Worm (Caenorhabditis elegans) whole organism, young adult: ENCODE measurements around the gene rfk-1.
A peak's percentile ranks its signal among the peaks of the same experiment; 100 is the strongest.

Experiments used
- B0019.2 ChIP-seq: fragments of 200-800 bp; sonication (Bioruptor generic); conservative IDR thresholded peaks from 2 replicates; pipeline ENCODE4 v1.3.6; 2022; ENCODE audit warnings: missing genetic modification reagents, missing genetic modification characterization, missing compliant biosample characterization
- B0261.1 ChIP-seq: sonication (generic microtip); optimal IDR thresholded peaks from 2 replicates; lab custom pipeline; 2016; ENCODE audit warnings: mild to moderate bottlenecking, missing genetic modification characterization, moderate library complexity, missing compliant biosample characterization
- B0336.3 ChIP-seq: fragments of 200-800 bp; sonication (Bioruptor generic); IDR thresholded peaks from 2 replicates; pipeline ENCODE4 v1.3.6; 2022; ENCODE audit warnings: missing genetic modification characterization, missing compliant biosample characterization
- C17E4.6 ChIP-seq: fragments of 200-800 bp; sonication (Bioruptor generic); IDR thresholded peaks from 2 replicates; pipeline ENCODE4 v1.3.6; 2022; ENCODE audit warnings: missing genetic modification reagents, missing genetic modification characterization, missing compliant biosample characterization
- D2030.7 ChIP-seq: fragments of 200-800 bp; sonication (Bioruptor generic); IDR thresholded peaks from 2 replicates; pipeline ENCODE4 v1.3.6; 2022; ENCODE audit warnings: missing genetic modification reagents, missing genetic modification characterization, missing compliant biosample characterization
- F22D6.2 ChIP-seq: sonication (generic microtip); optimal IDR thresholded peaks from 2 replicates; lab custom pipeline; 2016; ENCODE audit warnings: mild to moderate bottlenecking, missing genetic modification characterization, missing compliant biosample characterization
- T07F8.4 ChIP-seq: sonication (generic microtip); optimal IDR thresholded peaks from 2 replicates; lab custom pipeline; 2016; ENCODE audit warnings: mild to moderate bottlenecking, missing genetic modification characterization, moderate library complexity, missing compliant biosample characterization
- T26A5.8 ChIP-seq: sonication (generic microtip); optimal IDR thresholded peaks from 2 replicates; lab custom pipeline; 2016; ENCODE audit warnings: missing genetic modification characterization, missing compliant biosample characterization
- Y79H2A.3 ChIP-seq: fragments of 200-800 bp; sonication (Bioruptor generic); conservative IDR thresholded peaks from 2 replicates; pipeline ENCODE4 v1.3.6; 2022; ENCODE audit warnings: missing genetic modification reagents, missing genetic modification characterization, missing compliant biosample characterization
- ZK185.1 ChIP-seq: sonication (generic microtip); optimal IDR thresholded peaks from 2 replicates; lab custom pipeline; 2016; ENCODE audit warnings: mild to moderate bottlenecking, missing genetic modification characterization, missing compliant biosample characterization; ENCODE audit not compliant: poor library complexity, severe bottlenecking
- akir-1 ChIP-seq: fragments of 200-800 bp; sonication (Bioruptor generic); optimal IDR thresholded peaks from 2 replicates; lab custom pipeline; 2018; ENCODE audit warnings: mild to moderate bottlenecking, missing genetic modification characterization, moderate library complexity, missing compliant biosample characterization
- ama-1 ChIP-seq, 3 experiments: fragments of 150-350 bp in 1 of 3; sonication (generic microtip) in 2 of 3; optimal IDR thresholded peaks; 2 replicates each; lab custom pipeline; 2014 to 2018; ENCODE audit warnings: missing biosample characterization in 2 of 3, missing genetic modification characterization in 2 of 3, missing genetic modification reagents in 2 of 3
- aptf-2 ChIP-seq: fragments of 200-800 bp; sonication (Bioruptor generic); conservative IDR thresholded peaks from 2 replicates; pipeline ENCODE4 v1.3.6; 2022; ENCODE audit warnings: missing genetic modification reagents, missing genetic modification characterization, missing compliant biosample characterization
- aptf-3 ChIP-seq: fragments of 200-800 bp; sonication (Bioruptor generic); IDR thresholded peaks from 2 replicates; pipeline ENCODE4 v1.3.6; 2022; ENCODE audit warnings: missing genetic modification characterization, missing compliant biosample characterization
- attf-5 ChIP-seq: fragments of 200-800 bp; sonication (Bioruptor generic); optimal IDR thresholded peaks from 2 replicates; lab custom pipeline; 2018; ENCODE audit warnings: mild to moderate bottlenecking, missing genetic modification characterization, missing compliant biosample characterization
- bed-1 ChIP-seq: fragments of 200-800 bp; sonication (Bioruptor generic); IDR thresholded peaks from 2 replicates; pipeline ENCODE4 v1.3.6; 2022; ENCODE audit warnings: missing genetic modification reagents, missing genetic modification characterization, missing compliant biosample characterization
- bed-2 ChIP-seq: fragments of 200-800 bp; sonication (Bioruptor generic); IDR thresholded peaks from 2 replicates; pipeline ENCODE4 v1.3.6; 2022; ENCODE audit warnings: missing genetic modification reagents, missing genetic modification characterization, missing compliant biosample characterization
- ceh-79 ChIP-seq: sonication (generic microtip); optimal IDR thresholded peaks from 2 replicates; lab custom pipeline; 2017; ENCODE audit warnings: mild to moderate bottlenecking, missing genetic modification characterization, missing compliant biosample characterization
- ceh-91 ChIP-seq: fragments of 200-800 bp; sonication (Bioruptor generic); IDR thresholded peaks from 2 replicates; pipeline ENCODE4 v1.3.6; 2022; ENCODE audit warnings: missing genetic modification reagents, missing genetic modification characterization, missing compliant biosample characterization
- dox-1 ChIP-seq: fragments of 200-800 bp; sonication (Bioruptor generic); IDR thresholded peaks from 2 replicates; pipeline ENCODE4 v1.3.6; 2022; ENCODE audit warnings: missing genetic modification reagents, missing genetic modification characterization, missing compliant biosample characterization
- dpff-1 ChIP-seq: sonication (generic microtip); optimal IDR thresholded peaks from 2 replicates; lab custom pipeline; 2017; ENCODE audit warnings: mild to moderate bottlenecking, missing genetic modification characterization, missing compliant biosample characterization
- dpl-1 ChIP-seq: fragments of 150-350 bp; optimal IDR thresholded peaks from 2 replicates; lab custom pipeline; 2014; ENCODE audit warnings: missing biosample characterization, missing genetic modification reagents, missing genetic modification characterization
- efl-1 ChIP-seq: fragments of 150-350 bp; optimal IDR thresholded peaks from 2 replicates; lab custom pipeline; 2014; ENCODE audit warnings: missing biosample characterization, missing genetic modification reagents, missing genetic modification characterization
- ekl-4 ChIP-seq: fragments of 200-800 bp; sonication (Bioruptor generic); IDR thresholded peaks from 2 replicates; pipeline ENCODE4 v1.3.6; 2022; ENCODE audit warnings: missing genetic modification reagents, missing genetic modification characterization, missing compliant biosample characterization
- ets-4 ChIP-seq: fragments of 200-800 bp; sonication (Bioruptor generic); optimal IDR thresholded peaks from 2 replicates; lab custom pipeline; 2018; ENCODE audit warnings: mild to moderate bottlenecking, missing genetic modification characterization, missing compliant biosample characterization
- fkh-3 ChIP-seq: sonication (generic microtip); optimal IDR thresholded peaks from 2 replicates; lab custom pipeline; 2016; ENCODE audit warnings: mild to moderate bottlenecking, missing genetic modification characterization, missing compliant biosample characterization
- gei-17 ChIP-seq: fragments of 200-800 bp; sonication (Bioruptor generic); optimal IDR thresholded peaks from 2 replicates; lab custom pipeline; 2018; ENCODE audit warnings: mild to moderate bottlenecking, missing genetic modification characterization, missing compliant biosample characterization
- him-1 ChIP-seq: sonication (generic microtip); optimal IDR thresholded peaks from 2 replicates; lab custom pipeline; 2016; ENCODE audit warnings: missing genotype, missing genetic modification reagents, missing genetic modification characterization, missing compliant biosample characterization
- hsf-1 ChIP-seq: fragments of 200-800 bp; sonication (Bioruptor generic); IDR thresholded peaks from 2 replicates; pipeline ENCODE4 v1.3.6; 2022; ENCODE audit warnings: missing genetic modification reagents, missing genetic modification characterization, missing compliant biosample characterization
- lag-1 ChIP-seq: fragments of 200-800 bp; sonication (Bioruptor generic); IDR thresholded peaks from 2 replicates; pipeline ENCODE4 v1.3.6; 2022; ENCODE audit warnings: missing genetic modification reagents, missing genetic modification characterization, missing compliant biosample characterization
- lin-26 ChIP-seq: fragments of 200-800 bp; sonication (Bioruptor generic); IDR thresholded peaks from 2 replicates; pipeline ENCODE4 v1.3.6; 2022; ENCODE audit warnings: missing genetic modification reagents, missing genetic modification characterization, missing compliant biosample characterization
- lin-35 ChIP-seq, 3 experiments: fragments of 150-350 bp in 2 of 3; sonication (generic microtip) in 1 of 3; optimal IDR thresholded peaks; 2 replicates each; lab custom pipeline; 2014 to 2018; ENCODE audit warnings: missing biosample characterization in 3 of 3, missing genetic modification characterization in 3 of 3, missing genetic modification reagents in 3 of 3
- lin-40 ChIP-seq: sonication (generic microtip); optimal IDR thresholded peaks from 2 replicates; lab custom pipeline; 2016; ENCODE audit warnings: missing genetic modification characterization, mild to moderate bottlenecking, missing compliant biosample characterization, missing genotype, missing genetic modification reagents
- lsy-27 ChIP-seq: sonication (generic microtip); optimal IDR thresholded peaks from 2 replicates; lab custom pipeline; 2017; ENCODE audit warnings: missing genetic modification characterization, mild to moderate bottlenecking, missing compliant biosample characterization, antibody characterized with exemption, missing genotype, borderline replicate concordance; ENCODE audit not compliant: insufficient read depth
- nfya-1 ChIP-seq: sonication (generic microtip); optimal IDR thresholded peaks from 2 replicates; lab custom pipeline; 2017; ENCODE audit warnings: antibody characterized with exemption, missing compliant biosample characterization, missing genetic modification characterization, borderline replicate concordance; ENCODE audit not compliant: insufficient read depth
- nhr-90 ChIP-seq: sonication (generic microtip); optimal IDR thresholded peaks from 2 replicates; lab custom pipeline; 2016; ENCODE audit warnings: missing genotype, mild to moderate bottlenecking, missing genetic modification characterization, missing compliant biosample characterization
- pbrm-1 ChIP-seq: fragments of 200-800 bp; sonication (Bioruptor generic); IDR thresholded peaks from 2 replicates; pipeline ENCODE4 v1.3.6; 2022; ENCODE audit warnings: missing genetic modification reagents, missing genetic modification characterization, missing compliant biosample characterization
- rcor-1 ChIP-seq: fragments of 200-800 bp; sonication (Bioruptor generic); IDR thresholded peaks from 2 replicates; pipeline ENCODE4 v1.3.6; 2022; ENCODE audit warnings: missing genetic modification reagents, missing genetic modification characterization, missing compliant biosample characterization
- rpc-1 ChIP-seq, 2 experiments: fragments of 150-350 bp in 1 of 2; sonication (generic microtip) in 1 of 2; optimal IDR thresholded peaks; 2 replicates each; lab custom pipeline; 2014 to 2018; ENCODE audit warnings: missing biosample characterization in 1 of 2, missing genetic modification characterization in 1 of 2, missing genetic modification reagents in 1 of 2, missing genotype in 1 of 2
- sdz-38 ChIP-seq: sonication (generic microtip); optimal IDR thresholded peaks from 2 replicates; lab custom pipeline; 2016; ENCODE audit warnings: missing genotype, missing genetic modification characterization, missing compliant biosample characterization
- sea-2 ChIP-seq: fragments of 200-800 bp; sonication (Bioruptor generic); IDR thresholded peaks from 2 replicates; pipeline ENCODE4 v1.3.6; 2022; ENCODE audit warnings: missing genetic modification characterization, missing compliant biosample characterization
- somi-1 ChIP-seq: fragments of 200-800 bp; sonication (Bioruptor generic); optimal IDR thresholded peaks from 2 replicates; lab custom pipeline; 2018; ENCODE audit warnings: mild to moderate bottlenecking, missing genetic modification characterization, missing compliant biosample characterization
- tbx-9 ChIP-seq: sonication (generic microtip); optimal IDR thresholded peaks from 2 replicates; lab custom pipeline; 2016; ENCODE audit warnings: borderline replicate concordance, missing genetic modification characterization, inconsistent platforms, missing compliant biosample characterization
- tlf-1 ChIP-seq: fragments of 200-800 bp; sonication (Bioruptor generic); optimal IDR thresholded peaks from 2 replicates; lab custom pipeline; 2018; ENCODE audit warnings: mild to moderate bottlenecking, missing genetic modification characterization, missing compliant biosample characterization
- zfh-2 ChIP-seq: fragments of 200-800 bp; sonication (Bioruptor generic); conservative IDR thresholded peaks from 2 replicates; pipeline ENCODE4 v1.3.6; 2022; ENCODE audit warnings: missing genetic modification reagents, missing genetic modification characterization, missing compliant biosample characterization
- ztf-22 ChIP-seq: fragments of 200-800 bp; sonication (Bioruptor generic); optimal IDR thresholded peaks from 2 replicates; lab custom pipeline; 2018; ENCODE audit warnings: mild to moderate bottlenecking, missing genetic modification characterization, moderate library complexity, missing compliant biosample characterization
- ztf-25 ChIP-seq: fragments of 200-800 bp; sonication (Bioruptor generic); IDR thresholded peaks from 2 replicates; pipeline ENCODE4 v1.3.6; 2022; ENCODE audit warnings: missing genetic modification reagents, missing genetic modification characterization, missing compliant biosample characterization
- ztf-28 ChIP-seq: fragments of 200-800 bp; sonication (Bioruptor generic); IDR thresholded peaks from 2 replicates; pipeline ENCODE4 v1.3.6; 2022; ENCODE audit warnings: missing genetic modification reagents, missing genetic modification characterization, missing compliant biosample characterization
- ztf-3 ChIP-seq: fragments of 200-800 bp; sonication (Bioruptor generic); optimal IDR thresholded peaks from 2 replicates; lab custom pipeline; 2018; ENCODE audit warnings: mild to moderate bottlenecking, missing genetic modification characterization, missing compliant biosample characterization

Gene rfk-1

ce11 chrIV:10380626-10381025 is 28.7 kb downstream of the rfk-1 start (continued):
- TF ChIP-seq D2030.7 (GFP tag; lab: Robert Waterston, UW) (no peak), lin-40 (peak; percentile 48), somi-1 (GFP tag; lab: Kevin White, UChicago) (peak; percentile 28), ekl-4 (GFP tag; lab: Robert Waterston, UW) (no peak), gei-17 (GFP tag; lab: Kevin White, UChicago) (no peak), ztf-28 (GFP tag; lab: Robert Waterston, UW) (no peak), Y79H2A.3 (no peak), him-1 (tag; lab: Kevin White, UChicago) (no peak), ztf-3 (GFP tag; lab: Kevin White, UChicago) (no peak), fkh-3 (no peak), sdz-38 (tag; lab: Kevin White, UChicago) (no peak), tlf-1 (GFP tag; lab: Kevin White, UChicago) (peak; percentile 45), ceh-91 (GFP tag; lab: Robert Waterston, UW) (no peak), B0019.2 (GFP tag; lab: Robert Waterston, UW) (no peak), nhr-90 (tag; lab: Kevin White, UChicago) (no peak), B0336.3 (GFP tag; lab: Robert Waterston, UW) (0 out of 2 replicates have a peak, but pooled peaks have one; percentile 44), aptf-2 (GFP tag; lab: Robert Waterston, UW) (no peak), ets-4 (no peak), dpff-1 (tag; lab: Kevin White, UChicago) (no peak), lag-1 (GFP tag; lab: Robert Waterston, UW) (no peak), ZK185.1 (tag; lab: Kevin White, UChicago) (no peak), T07F8.4 (tag; lab: Kevin White, UChicago) (no peak), lin-26 (GFP tag; lab: Robert Waterston, UW) (no peak), F22D6.2 (tag; lab: Kevin White, UChicago) (no peak), pbrm-1 (GFP tag; lab: Robert Waterston, UW) (0 out of 2 replicates have a peak, but pooled peaks have one; percentile 32), efl-1 (GFP tag; lab: Kevin White, UChicago) (peak; percentile 70), bed-1 (GFP tag; lab: Robert Waterston, UW) (no peak), B0261.1 (tag; lab: Kevin White, UChicago) (no peak), rpc-1 (optimal IDR thresholded peaks at IDR 0.05; lab: Kevin White, UChicago) (no peak), rpc-1 (tag; optimal IDR thresholded peaks at IDR 0.05; lab: Kevin White, UChicago) (no peak), ceh-79 (tag; lab: Kevin White, UChicago) (no peak), hsf-1 (GFP tag; lab: Robert Waterston, UW) (peak; percentile 66), zfh-2 (GFP tag; lab: Robert Waterston, UW) (peak; percentile 67; the same call in 1 of the 2 replicates), nfya-1 (tag; lab: Kevin White, UChicago) (no peak), T26A5.8 (tag; lab: Kevin White, UChicago) (no peak), dpl-1 (no peak), ztf-22 (GFP tag; lab: Kevin White, UChicago) (no peak), tbx-9 (no peak), attf-5 (peak; percentile 70), ama-1 (optimal IDR thresholded peaks at IDR 0.05; lab: Kevin White, UChicago) (no peak), ama-1 (GFP tag; optimal IDR thresholded peaks at IDR 0.05; lab: Kevin White, UChicago) (no peak), ztf-25 (GFP tag; lab: Robert Waterston, UW) (no peak), akir-1 (no peak), dox-1 (GFP tag; lab: Robert Waterston, UW) (peak; percentile 45), lsy-27 (tag; lab: Kevin White, UChicago) (no peak), C17E4.6 (no peak), lin-35 (GFP tag; optimal IDR thresholded peaks at IDR 0.05; lab: Kevin White, UChicago) (no peak), rcor-1 (GFP tag; lab: Robert Waterston, UW) (peak; percentile 33; the same call in 1 of the 2 replicates), sea-2 (GFP tag; lab: Robert Waterston, UW) (no peak), bed-2 (GFP tag; lab: Robert Waterston, UW) (no peak), aptf-3 (GFP tag; lab: Robert Waterston, UW) (no peak)
